Worm (Caenorhabditis elegans) whole organism, L1 larva: ENCODE results near the gene dpy-17.

ENCODE experiments used
- C16A3.4 ChIP-seq: fragments of 150-350 bp; optimal IDR thresholded peaks from 2 replicates; lab custom pipeline; 2014; ENCODE audit warnings: missing biosample characterization, missing genetic modification characterization
- F16B12.6 ChIP-seq: fragments of 150-350 bp; optimal IDR thresholded peaks from 2 replicates; lab custom pipeline; 2014; ENCODE audit warnings: missing biosample characterization, missing genetic modification characterization
- aha-1 ChIP-seq: fragments of 150-350 bp; optimal IDR thresholded peaks from 2 replicates; lab custom pipeline; 2014; ENCODE audit warnings: missing biosample characterization, missing genetic modification characterization
- alr-1 ChIP-seq: fragments of 200-800 bp; sonication (Bioruptor generic); optimal IDR thresholded peaks from 2 replicates; lab custom pipeline; 2018; ENCODE audit warnings: borderline replicate concordance, mild to moderate bottlenecking, missing genetic modification characterization, missing compliant biosample characterization
- ama-1 ChIP-seq: fragments of 150-350 bp; optimal IDR thresholded peaks from 2 replicates; lab custom pipeline; 2014
- ceh-8 ChIP-seq: fragments of 200-800 bp; sonication (Bioruptor generic); optimal IDR thresholded peaks from 2 replicates; lab custom pipeline; 2018; ENCODE audit warnings: mild to moderate bottlenecking, missing genetic modification characterization, moderate library complexity, missing compliant biosample characterization
- ceh-82 ChIP-seq, 3 experiments: fragments of 150-350 bp in 1 of 3; sonication (generic microtip) in 2 of 3; optimal IDR thresholded peaks; 2 replicates each; lab custom pipeline; 2014 to 2017; ENCODE audit warnings: missing biosample characterization in 3 of 3, missing genetic modification characterization in 3 of 3
- ceh-88 ChIP-seq: fragments of 200-800 bp; sonication (Bioruptor generic); IDR thresholded peaks from 2 replicates; pipeline ENCODE4 v1.3.6; 2022; ENCODE audit warnings: missing genetic modification characterization, missing compliant biosample characterization
- ceh-90 ChIP-seq: sonication (generic microtip); optimal IDR thresholded peaks from 2 replicates; lab custom pipeline; 2016; ENCODE audit warnings: missing genetic modification characterization, missing compliant biosample characterization
- ces-1 ChIP-seq: fragments of 150-350 bp; optimal IDR thresholded peaks from 2 replicates; lab custom pipeline; 2014; ENCODE audit warnings: missing biosample characterization, missing genetic modification reagents, missing genetic modification characterization
- dpl-1 ChIP-seq, 3 experiments: fragments of 150-350 bp in 2 of 3; sonication (generic microtip) in 1 of 3; optimal IDR thresholded peaks; 2 replicates each; lab custom pipeline; 2014 to 2017; ENCODE audit warnings: missing biosample characterization in 3 of 3, missing genetic modification characterization in 3 of 3, missing genetic modification reagents in 3 of 3
- dsc-1 ChIP-seq: sonication (generic microtip); optimal IDR thresholded peaks from 2 replicates; lab custom pipeline; 2016; ENCODE audit warnings: mild to moderate bottlenecking, missing genetic modification characterization, missing compliant biosample characterization
- efl-1 ChIP-seq, 4 experiments: fragments of 150-350 bp; optimal IDR thresholded peaks in 3 of 4; peaks in 1 of 4; 1 replicate in 1 of 4; 2 replicates in 3 of 4; lab custom pipeline; 2014; ENCODE audit warnings: missing biosample characterization in 2 of 4, missing genetic modification characterization in 2 of 4, missing genetic modification reagents in 2 of 4
- efl-3 ChIP-seq: fragments of 200-800 bp; sonication (Bioruptor generic); optimal IDR thresholded peaks from 2 replicates; lab custom pipeline; 2018; ENCODE audit warnings: mild to moderate bottlenecking, missing genetic modification characterization, missing compliant biosample characterization
- elt-2 ChIP-seq: sonication (generic microtip); optimal IDR thresholded peaks from 2 replicates; lab custom pipeline; 2016; ENCODE audit warnings: missing genetic modification characterization, mild to moderate bottlenecking, inconsistent platforms, missing compliant biosample characterization, missing genetic modification reagents
- fkh-8 ChIP-seq: sonication (generic microtip); optimal IDR thresholded peaks from 2 replicates; lab custom pipeline; 2016; ENCODE audit warnings: mild to moderate bottlenecking, missing genetic modification characterization, missing compliant biosample characterization
- fos-1 ChIP-seq: fragments of 150-350 bp; optimal IDR thresholded peaks from 2 replicates; lab custom pipeline; 2014; ENCODE audit warnings: missing biosample characterization, missing genetic modification characterization
- hlh-17 ChIP-seq: fragments of 200-800 bp; sonication (Bioruptor generic); optimal IDR thresholded peaks from 2 replicates; lab custom pipeline; 2018; ENCODE audit warnings: missing genetic modification characterization, mild to moderate bottlenecking, missing compliant biosample characterization, moderate library complexity, borderline replicate concordance
- hlh-4 ChIP-seq: sonication (generic microtip); optimal IDR thresholded peaks from 2 replicates; lab custom pipeline; 2016; ENCODE audit warnings: mild to moderate bottlenecking, missing genetic modification characterization, missing compliant biosample characterization
- hpl-2 ChIP-seq: fragments of 150-350 bp; optimal IDR thresholded peaks from 2 replicates; lab custom pipeline; 2014; ENCODE audit warnings: missing biosample characterization, missing genetic modification reagents, missing genetic modification characterization
- jun-1 ChIP-seq: fragments of 150-350 bp; optimal IDR thresholded peaks from 2 replicates; lab custom pipeline; 2014; ENCODE audit warnings: missing biosample characterization, missing genetic modification reagents, missing genetic modification characterization
- lin-35 ChIP-seq, 2 experiments: fragments of 150-350 bp; optimal IDR thresholded peaks; 2 replicates each; lab custom pipeline; 2014; ENCODE audit warnings: missing biosample characterization in 2 of 2, missing genetic modification characterization in 2 of 2, missing genetic modification reagents in 2 of 2
- mdl-1 ChIP-seq, 2 experiments: fragments of 150-350 bp; optimal IDR thresholded peaks; 2 replicates each; lab custom pipeline; 2014 to 2017; ENCODE audit warnings: missing biosample characterization in 2 of 2, missing genetic modification characterization in 2 of 2, inconsistent platforms in 1 of 2
- mep-1 ChIP-seq: fragments of 150-350 bp; optimal IDR thresholded peaks from 2 replicates; lab custom pipeline; 2014; ENCODE audit warnings: missing biosample characterization, missing genetic modification characterization
- nhr-11 ChIP-seq: fragments of 150-350 bp; optimal IDR thresholded peaks from 2 replicates; lab custom pipeline; 2014; ENCODE audit warnings: missing biosample characterization, missing genetic modification characterization
- nhr-20 ChIP-seq: sonication (generic microtip); optimal IDR thresholded peaks from 2 replicates; lab custom pipeline; 2016; ENCODE audit warnings: mild to moderate bottlenecking, missing genetic modification characterization, missing compliant biosample characterization
- nhr-76 ChIP-seq: sonication (generic microtip); optimal IDR thresholded peaks from 2 replicates; lab custom pipeline; 2017; ENCODE audit warnings: missing biosample characterization, missing genetic modification characterization
- nhr-85 ChIP-seq: sonication (generic microtip); peaks from one replicate; lab custom pipeline; 2016; ENCODE audit warnings: missing genetic modification characterization, inconsistent platforms, missing compliant biosample characterization
- rnt-1 ChIP-seq: sonication (generic microtip); optimal IDR thresholded peaks from 2 replicates; lab custom pipeline; 2016; ENCODE audit warnings: mild to moderate bottlenecking, missing genetic modification characterization, moderate library complexity, missing compliant biosample characterization
- snu-23 ChIP-seq: sonication (generic microtip); optimal IDR thresholded peaks from 2 replicates; lab custom pipeline; 2016; ENCODE audit warnings: missing genetic modification characterization, missing compliant biosample characterization
- sptf-1 ChIP-seq: fragments of 150-350 bp; optimal IDR thresholded peaks from 2 replicates; lab custom pipeline; 2014; ENCODE audit warnings: missing biosample characterization, missing genetic modification characterization
- tbx-2 ChIP-seq: sonication (generic microtip); optimal IDR thresholded peaks from 2 replicates; lab custom pipeline; 2016; ENCODE audit warnings: missing genetic modification characterization, missing compliant biosample characterization
- unc-86 ChIP-seq: sonication (generic microtip); optimal IDR thresholded peaks from 2 replicates; lab custom pipeline; 2016; ENCODE audit warnings: missing genetic modification characterization, missing compliant biosample characterization
- xbp-1 ChIP-seq: sonication (generic microtip); optimal IDR thresholded peaks from 2 replicates; lab custom pipeline; 2016; ENCODE audit warnings: missing genetic modification characterization, missing compliant biosample characterization
- zip-4 ChIP-seq: fragments of 200-800 bp; sonication (Bioruptor generic); optimal IDR thresholded peaks from 2 replicates; lab custom pipeline; 2018; ENCODE audit warnings: mild to moderate bottlenecking, missing genetic modification characterization, moderate library complexity, missing compliant biosample characterization

dpy-17 gene

DNA sequence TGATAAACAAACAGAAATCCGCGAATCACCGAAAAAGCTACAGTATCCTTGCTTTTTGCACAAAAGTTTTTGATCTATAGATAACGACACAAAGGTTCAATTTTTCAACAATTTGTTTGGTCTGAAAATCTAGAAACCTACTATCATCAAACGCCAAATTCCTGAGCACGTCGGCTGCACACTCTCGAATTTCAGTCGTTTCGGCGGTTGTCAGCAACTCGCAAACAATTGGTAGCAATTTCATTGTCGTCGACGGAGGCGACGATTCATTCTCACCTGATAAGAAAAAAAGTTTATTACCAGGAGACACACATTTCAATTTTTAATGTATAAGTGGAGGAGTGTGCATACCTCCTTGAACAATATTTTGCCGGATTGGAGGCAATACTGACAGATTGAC lies 38.7 kb downstream of the dpy-17 start:
- TF ChIP-seq elt-2 (tag; lab: Kevin White, UChicago) (peak; percentile 11), dpl-1 (GFP tag; optimal IDR thresholded peaks at IDR 0.05; lab: Kevin White, UChicago) (no peak), efl-1 (optimal IDR thresholded peaks at IDR 0.05; lab: Kevin White, UChicago) (no peak), efl-1 (GFP tag; optimal IDR thresholded peaks at IDR 0.05 in 1 of 2; lab: Kevin White, UChicago) (peak in 1 of 2 experiments; percentile 92)

DNA sequence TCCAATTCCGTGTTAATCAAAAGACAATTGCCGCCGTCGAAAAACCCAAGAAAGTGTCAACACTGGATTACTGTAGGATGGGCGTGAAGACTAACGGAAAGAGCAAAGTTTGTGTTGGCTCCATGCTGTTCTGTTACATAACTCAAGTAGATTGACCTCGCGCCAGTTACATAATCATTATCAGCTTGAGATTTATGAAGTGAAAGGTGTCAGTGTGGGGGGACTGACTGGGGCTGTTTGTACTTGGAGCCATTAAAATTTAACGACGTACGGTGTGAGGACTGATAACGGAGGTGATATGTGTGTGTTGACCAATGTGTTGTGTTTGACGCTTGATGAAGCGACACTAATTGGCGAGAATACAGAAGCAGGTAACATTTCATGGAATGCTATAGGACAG lies 39.6 kb downstream of the dpy-17 start:
- TF ChIP-seq elt-2 (tag; lab: Kevin White, UChicago): peak; percentile 51
- TF ChIP-seq tbx-2 (tag; lab: Kevin White, UChicago): no peak
- TF ChIP-seq lin-35 (GFP tag; optimal IDR thresholded peaks at IDR 0.05; lab: Kevin White, UChicago): peak in 1 of 2 experiments; percentile 2
- TF ChIP-seq efl-1 (optimal IDR thresholded peaks at IDR 0.05; lab: Kevin White, UChicago): no peak
- peak in 1 of 2 experiments; percentile 85 for TF ChIP-seq efl-1 (GFP tag; optimal IDR thresholded peaks at IDR 0.05 in 1 of 2; lab: Kevin White, UChicago)

DNA sequence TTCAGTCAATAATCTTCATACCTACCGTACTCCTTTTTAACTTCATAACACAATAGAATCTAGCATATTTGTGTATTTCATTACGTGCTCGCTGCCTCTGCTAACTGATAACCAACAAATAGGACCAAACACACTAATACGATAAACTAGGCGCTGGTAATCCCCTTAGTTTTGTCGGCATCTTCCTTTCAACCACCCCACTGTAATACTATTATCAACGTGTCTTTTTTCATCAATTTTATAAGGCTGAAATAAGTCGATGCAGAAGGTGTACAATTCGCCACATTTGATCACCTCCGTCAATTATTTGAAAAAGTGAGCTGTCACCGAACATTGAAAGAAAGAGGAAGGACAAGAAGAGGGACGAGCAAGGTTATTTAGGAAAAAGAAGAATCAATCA lies 40.3 kb downstream of the dpy-17 start:
- no peak for TF ChIP-seq zip-4 (GFP tag; lab: Kevin White, UChicago)
- TF ChIP-seq F16B12.6 (tag; lab: Kevin White, UChicago): no peak
- TF ChIP-seq elt-2 (tag; lab: Kevin White, UChicago): peak; percentile 44
- TF ChIP-seq efl-1 (optimal IDR thresholded peaks at IDR 0.05; lab: Kevin White, UChicago): no peak
- peak in 1 of 2 experiments; percentile 30 for TF ChIP-seq efl-1 (GFP tag; optimal IDR thresholded peaks at IDR 0.05 in 1 of 2; lab: Kevin White, UChicago)
- TF ChIP-seq sptf-1 (tag; lab: Kevin White, UChicago): no peak
- TF ChIP-seq dsc-1 (tag; lab: Kevin White, UChicago): no peak
- TF ChIP-seq hlh-17 (GFP tag; lab: Kevin White, UChicago): no peak
- TF ChIP-seq hpl-2 (GFP tag; lab: Kevin White, UChicago): no peak

DNA sequence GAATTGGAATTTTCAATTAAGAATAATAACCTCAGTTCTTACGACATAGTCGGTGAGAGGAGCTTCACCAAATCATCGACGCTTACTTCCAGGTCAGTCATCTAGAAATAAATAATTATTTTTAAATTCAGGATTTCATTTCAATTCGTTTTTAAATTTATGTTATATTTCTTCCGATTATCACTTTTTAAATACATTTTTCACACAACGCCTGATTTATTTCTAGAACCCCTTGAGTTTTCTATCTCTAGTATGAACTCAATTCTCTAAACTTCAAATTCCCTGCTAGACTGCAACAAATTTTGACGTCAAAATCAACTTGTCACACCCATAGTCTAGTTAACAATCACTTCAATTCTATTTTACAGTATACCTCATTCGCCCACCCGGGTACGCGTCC lies 42.3 kb downstream of the dpy-17 start, which contains the start of gene Y54H5A.2:
Gene Y54H5A.2 (minus strand): TSS at position 101 of the 400 bp plus-strand sequence.
- no peak for TF ChIP-seq ceh-82 (tag; optimal IDR thresholded peaks at IDR 0.05; lab: Kevin White, UChicago)
- TF ChIP-seq ama-1: no peak
- no peak for TF ChIP-seq fos-1
- no peak for TF ChIP-seq dsc-1 (tag; lab: Kevin White, UChicago)
- TF ChIP-seq, all 84 proteins: peak for 0

DNA sequence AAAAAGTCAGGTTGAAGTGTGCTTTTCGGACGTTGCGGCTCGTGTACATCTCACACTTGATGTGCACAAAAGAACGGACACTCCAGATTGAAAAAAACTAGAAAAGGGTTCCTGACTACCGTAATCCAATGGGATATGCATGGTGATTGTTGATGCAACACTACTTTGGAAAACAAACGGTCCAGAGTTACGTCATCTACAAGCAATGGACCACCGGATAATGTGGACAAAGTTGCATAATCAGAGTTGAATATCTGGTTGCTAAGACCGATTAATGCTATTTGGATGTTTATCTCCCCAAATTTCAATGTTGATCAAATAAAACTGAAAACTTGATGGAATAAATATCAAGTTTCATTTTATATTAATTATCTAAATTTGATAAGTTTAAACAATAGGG lies 42.9 kb downstream of the dpy-17 start:
- TF ChIP-seq alr-1 (tag; lab: Kevin White, UChicago): no peak
- no peak for TF ChIP-seq nhr-85 (tag; lab: Kevin White, UChicago)
- TF ChIP-seq rnt-1 (tag; lab: Kevin White, UChicago): no peak
- TF ChIP-seq mdl-1 (tag; optimal IDR thresholded peaks at IDR 0.05; lab: Kevin White, UChicago): no peak
- no peak for TF ChIP-seq F16B12.6 (tag; lab: Kevin White, UChicago)
- no peak for TF ChIP-seq unc-86
- TF ChIP-seq jun-1 (tag; lab: Kevin White, UChicago): no peak
- no peak for TF ChIP-seq ces-1 (GFP tag; lab: Kevin White, UChicago)
- TF ChIP-seq ama-1: no peak
- TF ChIP-seq hlh-4 (tag; lab: Kevin White, UChicago): no peak

DNA sequence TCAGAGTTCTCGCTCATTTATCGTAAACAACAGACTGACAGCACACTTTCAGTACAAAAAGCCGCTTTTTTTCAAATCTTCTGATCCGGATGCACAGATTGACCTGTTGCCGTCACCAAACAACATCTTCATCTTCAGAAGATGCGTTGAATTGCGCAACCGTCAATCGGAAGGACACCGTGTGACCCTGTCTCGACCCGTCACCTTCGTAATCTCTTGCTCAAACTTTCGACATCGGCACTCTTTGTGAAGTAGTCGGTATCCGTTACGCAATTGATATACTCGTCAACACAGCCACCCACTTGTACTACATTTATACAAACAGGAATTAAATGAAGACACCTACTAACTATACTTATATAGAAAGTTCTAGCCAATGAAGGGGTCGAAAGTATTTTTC lies 43.9 kb downstream of the dpy-17 start:
- no peak for TF ChIP-seq ceh-88 (GFP tag; lab: Robert Waterston, UW)
- no peak for TF ChIP-seq mep-1 (tag; lab: Kevin White, UChicago)
- TF ChIP-seq nhr-20: no peak
- no peak for TF ChIP-seq fkh-8 (tag; lab: Kevin White, UChicago)
- no peak for TF ChIP-seq snu-23
- TF ChIP-seq elt-2 (tag; lab: Kevin White, UChicago): no peak
- TF ChIP-seq rnt-1 (tag; lab: Kevin White, UChicago): no peak
- TF ChIP-seq nhr-76: no peak
- no peak for TF ChIP-seq efl-3
- no peak for TF ChIP-seq zip-4 (GFP tag; lab: Kevin White, UChicago)
- no peak for TF ChIP-seq ceh-8 (GFP tag; lab: Kevin White, UChicago)
- no peak for TF ChIP-seq C16A3.4 (tag; lab: Kevin White, UChicago)
- no peak for TF ChIP-seq ces-1 (GFP tag; lab: Kevin White, UChicago)
- no peak for TF ChIP-seq nhr-11 (tag; lab: Kevin White, UChicago)
- TF ChIP-seq aha-1 (tag; lab: Kevin White, UChicago): no peak
- TF ChIP-seq xbp-1 (tag; lab: Kevin White, UChicago): no peak
- TF ChIP-seq ceh-90: no peak
